Fruit fly (Drosophila melanogaster) whole organism, embryonic: Measurements from ENCODE around the gene Nak.

Experiments used
- ATbp ChIP-seq: fragments of 200-800 bp; sonication (Bioruptor generic); optimal IDR thresholded peaks from 2 replicates; lab custom pipeline; 2017; ENCODE audit warnings: missing biosample characterization, mild to moderate bottlenecking, missing genetic modification characterization, missing genetic modification reagents
- BEAF-32 ChIP-seq: fragments of 200-800 bp; sonication (Bioruptor generic); optimal IDR thresholded peaks from 3 replicates; lab custom pipeline; 2017; ENCODE audit warnings: missing biosample characterization, missing genetic modification characterization, mild to moderate bottlenecking, moderate library complexity, missing genetic modification reagents
- Blimp-1 ChIP-seq: fragments of 200-800 bp; sonication (Bioruptor generic); optimal IDR thresholded peaks from 3 replicates; lab custom pipeline; 2018; ENCODE audit warnings: missing biosample characterization, missing genetic modification characterization, mild to moderate bottlenecking, moderate library complexity, missing genetic modification reagents
- CG10147 ChIP-seq: fragments of 200-800 bp; sonication (Bioruptor generic); optimal IDR thresholded peaks from 2 replicates; lab custom pipeline; 2019; ENCODE audit warnings: missing biosample characterization, mild to moderate bottlenecking, missing genetic modification characterization, moderate library complexity
- CG10321 ChIP-seq: fragments of 200-800 bp; sonication (Bioruptor generic); IDR thresholded peaks from 2 replicates; pipeline ENCODE4 v1.3.6; 2022; ENCODE audit warnings: missing biosample characterization, missing genetic modification characterization
- CG11398 ChIP-seq: fragments of 200-800 bp; sonication (Bioruptor generic); optimal IDR thresholded peaks from 2 replicates; lab custom pipeline; 2016; ENCODE audit warnings: missing biosample characterization, missing genetic modification characterization
- CG11504 ChIP-seq: fragments of 200-800 bp; sonication (Bioruptor generic); optimal IDR thresholded peaks from 3 replicates; lab custom pipeline; 2019; ENCODE audit warnings: missing biosample characterization, mild to moderate bottlenecking, missing genetic modification characterization, moderate library complexity
- CG11560 ChIP-seq: fragments of 200-800 bp; sonication (Bioruptor generic); IDR thresholded peaks from 3 replicates; pipeline ENCODE4 v1.3.6; 2022; ENCODE audit warnings: missing biosample characterization, missing genetic modification characterization
- CG14710 ChIP-seq: fragments of 200-800 bp; sonication (Bioruptor generic); optimal IDR thresholded peaks from 3 replicates; lab custom pipeline; 2019; ENCODE audit warnings: missing biosample characterization, mild to moderate bottlenecking, missing genetic modification characterization, moderate library complexity
- CG15269 ChIP-seq: fragments of 200-800 bp; sonication (Bioruptor generic); optimal IDR thresholded peaks from 2 replicates; lab custom pipeline; 2018; ENCODE audit warnings: missing biosample characterization, mild to moderate bottlenecking, missing genetic modification characterization, moderate library complexity
- CG1603 ChIP-seq: fragments of 200-800 bp; sonication (Bioruptor generic); optimal IDR thresholded peaks from 2 replicates; lab custom pipeline; 2019; ENCODE audit warnings: missing biosample characterization, mild to moderate bottlenecking, missing genetic modification characterization, moderate library complexity
- CG18764 ChIP-seq: fragments of 200-800 bp; sonication (Bioruptor generic); optimal IDR thresholded peaks from 3 replicates; lab custom pipeline; 2016; ENCODE audit warnings: missing biosample characterization, missing genetic modification characterization
- CG31388 ChIP-seq: fragments of 200-800 bp; sonication (Bioruptor generic); optimal IDR thresholded peaks from 2 replicates; lab custom pipeline; 2016; ENCODE audit warnings: missing biosample characterization, missing genetic modification characterization
- CG34422 ChIP-seq: fragments of 200-800 bp; sonication (Bioruptor generic); IDR thresholded peaks from 3 replicates; pipeline ENCODE4 v1.3.6; 2022; ENCODE audit warnings: missing biosample characterization, missing genetic modification characterization
- CG4328 ChIP-seq: fragments of 200-800 bp; sonication (Bioruptor generic); optimal IDR thresholded peaks from 3 replicates; lab custom pipeline; 2017; ENCODE audit warnings: missing biosample characterization, missing genetic modification reagents, missing genetic modification characterization
- CG4854 ChIP-seq: fragments of 200-800 bp; sonication (Bioruptor generic); optimal IDR thresholded peaks from 2 replicates; lab custom pipeline; 2016; ENCODE audit warnings: missing biosample characterization, missing genetic modification characterization, inconsistent platforms
- CG6272 ChIP-seq: fragments of 200-800 bp; sonication (Bioruptor generic); IDR thresholded peaks from 2 replicates; pipeline ENCODE4 v1.3.6; 2022; ENCODE audit warnings: missing biosample characterization, missing genetic modification characterization
- CG6683 ChIP-seq: fragments of 200-800 bp; sonication (Bioruptor generic); optimal IDR thresholded peaks from 2 replicates; lab custom pipeline; 2017; ENCODE audit warnings: missing biosample characterization, mild to moderate bottlenecking, missing genetic modification characterization, missing genetic modification reagents
- CG6813 ChIP-seq: fragments of 200-800 bp; sonication (Bioruptor generic); optimal IDR thresholded peaks from 2 replicates; lab custom pipeline; 2017; ENCODE audit warnings: missing biosample characterization, missing genetic modification characterization, mild to moderate bottlenecking, moderate library complexity, missing genetic modification reagents
- CG8765 ChIP-seq: fragments of 200-800 bp; sonication (Bioruptor generic); IDR thresholded peaks from 2 replicates; pipeline ENCODE4 v1.3.6; 2022; ENCODE audit warnings: missing biosample characterization, missing genetic modification characterization
- CG9609 ChIP-seq: fragments of 200-800 bp; sonication (Bioruptor generic); optimal IDR thresholded peaks from 3 replicates; lab custom pipeline; 2016; ENCODE audit warnings: missing biosample characterization, missing genetic modification characterization
- CG9797 ChIP-seq: fragments of 200-800 bp; sonication (Bioruptor generic); optimal IDR thresholded peaks from 3 replicates; lab custom pipeline; 2018; ENCODE audit warnings: missing biosample characterization, mild to moderate bottlenecking, missing genetic modification characterization
- Dad ChIP-seq: fragments of 200-800 bp; sonication (Bioruptor generic); optimal IDR thresholded peaks from 3 replicates; lab custom pipeline; 2016; ENCODE audit warnings: missing biosample characterization, missing genetic modification characterization
- Fer2 ChIP-seq: fragments of 200-800 bp; sonication (Bioruptor generic); optimal IDR thresholded peaks from 2 replicates; lab custom pipeline; 2018; ENCODE audit warnings: missing biosample characterization, mild to moderate bottlenecking, missing genetic modification characterization, moderate library complexity
- H2.0 ChIP-seq: fragments of 200-800 bp; sonication (Bioruptor generic); IDR thresholded peaks from 2 replicates; pipeline ENCODE4 v1.3.6; 2022; ENCODE audit warnings: missing biosample characterization, missing genetic modification characterization
- Hr78 ChIP-seq, 2 experiments: fragments of 200-800 bp in 1 of 2; fragments of >200 bp in 1 of 2; sonication (Bioruptor generic) in 1 of 2; optimal IDR thresholded peaks; 2 replicates each; lab custom pipeline; 2017 to 2019; ENCODE audit warnings: missing biosample characterization in 2 of 2, missing genetic modification characterization in 2 of 2, mild to moderate bottlenecking in 1 of 2, moderate library complexity in 1 of 2
- Rfx ChIP-seq: fragments of 200-800 bp; sonication (Bioruptor generic); IDR thresholded peaks from 2 replicates; pipeline ENCODE4 v1.3.6; 2022; ENCODE audit warnings: missing biosample characterization, missing genetic modification characterization
- Rx ChIP-seq: fragments of 200-800 bp; sonication (Bioruptor generic); IDR thresholded peaks from 2 replicates; pipeline ENCODE4 v1.3.6; 2022; ENCODE audit warnings: missing biosample characterization, missing genetic modification characterization
- Side ChIP-seq: fragments of 200-800 bp; sonication (Bioruptor generic); optimal IDR thresholded peaks from 2 replicates; lab custom pipeline; 2016; ENCODE audit warnings: missing biosample characterization, missing genetic modification characterization
- Sox100B ChIP-seq: fragments of 200-800 bp; sonication (Bioruptor generic); optimal IDR thresholded peaks from 3 replicates; lab custom pipeline; 2018; ENCODE audit warnings: missing biosample characterization, mild to moderate bottlenecking, missing genetic modification characterization
- Taf1 ChIP-seq: fragments of 200-800 bp; sonication (Bioruptor generic); IDR thresholded peaks from 2 replicates; pipeline ENCODE4 v1.3.6; 2022; ENCODE audit warnings: missing biosample characterization, missing genetic modification characterization
- Tbp ChIP-seq: fragments of >200 bp; optimal IDR thresholded peaks from 2 replicates; lab custom pipeline; 2018; ENCODE audit warnings: missing biosample characterization, missing genetic modification characterization
- Usf ChIP-seq: fragments of 200-800 bp; sonication (Bioruptor generic); optimal IDR thresholded peaks from 2 replicates; lab custom pipeline; 2017; ENCODE audit warnings: missing genotype, missing biosample characterization, missing genetic modification characterization
- Vsx1 ChIP-seq: fragments of 200-800 bp; sonication (Bioruptor generic); optimal IDR thresholded peaks from 2 replicates; lab custom pipeline; 2017; ENCODE audit warnings: missing biosample characterization, mild to moderate bottlenecking, missing genetic modification characterization, missing genetic modification reagents
- Xrp1 ChIP-seq: fragments of 200-800 bp; sonication (Bioruptor generic); IDR thresholded peaks from 2 replicates; pipeline ENCODE4 v1.3.6; 2022; ENCODE audit warnings: missing biosample characterization, missing genetic modification characterization
- ap ChIP-seq: fragments of 200-800 bp; sonication (Bioruptor generic); IDR thresholded peaks from 2 replicates; pipeline ENCODE4 v1.3.6; 2022; ENCODE audit warnings: missing biosample characterization, missing genetic modification characterization
- chn ChIP-seq: fragments of 200-800 bp; sonication (Bioruptor generic); optimal IDR thresholded peaks from 2 replicates; lab custom pipeline; 2016; ENCODE audit warnings: missing biosample characterization, missing genetic modification characterization
- corto ChIP-seq: fragments of 200-800 bp; sonication (Bioruptor generic); optimal IDR thresholded peaks from 2 replicates; lab custom pipeline; 2016; ENCODE audit warnings: missing biosample characterization, mild to moderate bottlenecking, missing genetic modification characterization, moderate library complexity
- cwo ChIP-seq: fragments of 200-800 bp; sonication (Bioruptor generic); optimal IDR thresholded peaks from 3 replicates; lab custom pipeline; 2017; ENCODE audit warnings: missing biosample characterization, missing genetic modification characterization, mild to moderate bottlenecking, moderate library complexity, missing genetic modification reagents
- danr ChIP-seq: fragments of 200-800 bp; sonication (Bioruptor generic); IDR thresholded peaks from 2 replicates; pipeline ENCODE4 v1.3.6; 2022; ENCODE audit warnings: missing biosample characterization, missing genetic modification characterization
- ems ChIP-seq: fragments of 200-800 bp; sonication (Bioruptor generic); optimal IDR thresholded peaks from 3 replicates; lab custom pipeline; 2016; ENCODE audit warnings: missing biosample characterization, missing genetic modification characterization
- fd102C ChIP-seq: fragments of 200-800 bp; sonication (Bioruptor generic); optimal IDR thresholded peaks from 2 replicates; lab custom pipeline; 2018; ENCODE audit warnings: missing biosample characterization, mild to moderate bottlenecking, missing genetic modification characterization, moderate library complexity
- gcm ChIP-seq: fragments of 200-800 bp; sonication (Bioruptor generic); optimal IDR thresholded peaks from 2 replicates; lab custom pipeline; 2019; ENCODE audit warnings: missing biosample characterization, mild to moderate bottlenecking, missing genetic modification characterization, moderate library complexity
- phol ChIP-seq: fragments of 200-800 bp; sonication (Bioruptor generic); optimal IDR thresholded peaks from 3 replicates; lab custom pipeline; 2018; ENCODE audit warnings: missing biosample characterization, mild to moderate bottlenecking, missing genetic modification characterization, moderate library complexity
- pros ChIP-seq: fragments of 200-800 bp; sonication (Bioruptor generic); optimal IDR thresholded peaks from 3 replicates; lab custom pipeline; 2019; ENCODE audit warnings: missing biosample characterization, mild to moderate bottlenecking, missing genetic modification characterization, moderate library complexity
- psq ChIP-seq: fragments of 200-800 bp; sonication (Bioruptor generic); optimal IDR thresholded peaks from 2 replicates; lab custom pipeline; 2017; ENCODE audit warnings: missing biosample characterization, missing genetic modification characterization
- pum ChIP-seq: fragments of 200-800 bp; sonication (Bioruptor generic); optimal IDR thresholded peaks from 2 replicates; lab custom pipeline; 2016; ENCODE audit warnings: missing biosample characterization, missing genetic modification characterization
- seq ChIP-seq: fragments of 200-800 bp; sonication (Bioruptor generic); IDR thresholded peaks from 2 replicates; pipeline ENCODE4 v1.3.6; 2022; ENCODE audit warnings: missing biosample characterization, missing genetic modification characterization
- zfh2 ChIP-seq: fragments of 200-800 bp; sonication (Bioruptor generic); optimal IDR thresholded peaks from 2 replicates; lab custom pipeline; 2016; ENCODE audit warnings: missing biosample characterization, missing genetic modification characterization

The Nak gene

dm6 chr2L:18948065-18948723 lies 20.4 kb downstream of the Nak start (continued):
- no peak for TF ChIP-seq Side (GFP tag; lab: Kevin White, UChicago)
- TF ChIP-seq CG18764 (GFP tag; lab: Kevin White, UChicago) = peak; percentile 18
- TF ChIP-seq danr = peak; percentile 43; the same call in 1 of the 2 replicates
- TF ChIP-seq CG31388 (GFP tag; lab: Kevin White, UChicago) = no peak
- 0 out of 2 replicates have a peak, but pooled peaks have one; percentile 10 for TF ChIP-seq H2.0 (GFP tag; lab: Robert Waterston, UW)
- TF ChIP-seq CG34422 = peak; percentile 10; the same call in 1 of the 3 replicates
- TF ChIP-seq Rfx (GFP tag; lab: Robert Waterston, UW) = no peak; the same call in 1 of the 2 replicates
- no peak for TF ChIP-seq CG10321
- peak; percentile 10 for TF ChIP-seq CG10147 (GFP tag; lab: Kevin White, UChicago)
- peak; percentile 80 for TF ChIP-seq gcm (GFP tag; lab: Kevin White, UChicago)
- no peak for TF ChIP-seq BEAF-32 (GFP tag; lab: Kevin White, UChicago)
- no peak for TF ChIP-seq CG11560 (tag; lab: Robert Waterston, UW)
- TF ChIP-seq phol (tag; lab: Kevin White, UChicago) = peak; percentile 81
- no peak for TF ChIP-seq Tbp (GFP tag; lab: Kevin White, UChicago)
- peak; percentile 74 for TF ChIP-seq CG14710 (tag; lab: Kevin White, UChicago)
- TF ChIP-seq psq (GFP tag; lab: Kevin White, UChicago) = peak; percentile 48
- peak; percentile 27 for TF ChIP-seq pum (GFP tag; lab: Kevin White, UChicago)
- no peak for TF ChIP-seq CG6272
- peak; percentile 15 for TF ChIP-seq CG9609 (GFP tag; lab: Kevin White, UChicago)
- TF ChIP-seq Xrp1 (GFP tag; lab: Robert Waterston, UW) = peak; percentile 80
- peak; percentile 66 for TF ChIP-seq Vsx1
- peak; percentile 57 for TF ChIP-seq CG1603 (tag; lab: Kevin White, UChicago)
- TF ChIP-seq Taf1 (GFP tag; lab: Robert Waterston, UW) = no peak
- TF ChIP-seq ATbp (GFP tag; lab: Kevin White, UChicago) = peak; percentile 86
- no peak for TF ChIP-seq fd102C (GFP tag; lab: Kevin White, UChicago)
- TF ChIP-seq Rx (GFP tag; lab: Robert Waterston, UW) = no peak
- no peak for TF ChIP-seq CG11504 (tag; lab: Kevin White, UChicago)
- TF ChIP-seq ems (GFP tag; lab: Kevin White, UChicago) = peak; percentile 34
- peak; percentile 73 for TF ChIP-seq Sox100B (GFP tag; lab: Kevin White, UChicago)
- TF ChIP-seq Usf = peak; percentile 36
- no peak for TF ChIP-seq CG11398 (GFP tag; lab: Kevin White, UChicago)
- TF ChIP-seq seq (GFP tag; lab: Robert Waterston, UW) = no peak
- no peak for TF ChIP-seq Dad (GFP tag; lab: Kevin White, UChicago)
- peak in 1 of 2 experiments; percentile 25 for TF ChIP-seq Hr78 (GFP tag; optimal IDR thresholded peaks at IDR 0.05; lab: Kevin White, UChicago)
- TF ChIP-seq Blimp-1 = peak; percentile 81
- TF ChIP-seq cwo (GFP tag; lab: Kevin White, UChicago) = peak; percentile 25
- peak; percentile 32 for TF ChIP-seq Fer2 (tag; lab: Kevin White, UChicago)
- TF ChIP-seq chn (GFP tag; lab: Kevin White, UChicago) = peak; percentile 25
- no peak for TF ChIP-seq zfh2 (GFP tag; lab: Kevin White, UChicago)
- TF ChIP-seq CG8765 (GFP tag; lab: Robert Waterston, UW) = no peak
- TF ChIP-seq CG6683 = peak; percentile 19
- peak; percentile 24 for TF ChIP-seq CG6813 (GFP tag; lab: Kevin White, UChicago)
- no peak for TF ChIP-seq pros (GFP tag; lab: Kevin White, UChicago)
- TF ChIP-seq CG15269 = peak; percentile 40
- TF ChIP-seq CG4854 = no peak
- TF ChIP-seq corto (GFP tag; lab: Kevin White, UChicago) = peak; percentile 30
- peak; percentile 17 for TF ChIP-seq CG4328
- 0 out of 2 replicates have a peak, but pooled peaks have one; percentile 3 for TF ChIP-seq ap (GFP tag; lab: Robert Waterston, UW)
- TF ChIP-seq CG9797 = no peak
